Worm (Caenorhabditis elegans): ENCODE results near the gene C36B7.2.

DNA sequence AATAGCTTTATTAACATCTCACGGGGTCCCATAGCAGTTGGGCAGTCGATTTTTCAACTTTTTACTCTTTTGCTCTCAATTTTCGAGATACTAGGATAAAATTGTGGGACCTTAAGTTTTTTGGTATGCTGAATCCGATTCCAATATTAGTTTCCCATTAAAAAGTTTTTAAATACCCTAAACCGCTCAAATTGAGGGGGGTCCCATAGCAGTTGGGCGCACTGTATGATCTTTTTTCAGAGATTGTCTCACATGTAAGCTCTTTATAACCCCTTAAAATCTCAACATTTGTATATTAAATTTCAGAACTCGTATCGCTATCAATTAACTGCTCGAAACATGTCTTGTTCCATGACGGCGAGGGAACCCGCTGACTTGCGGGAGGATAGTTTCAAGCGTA, at the start of gene C36B7.2:
- TF ChIP-seq lsy-2 (tag; optimal IDR thresholded peaks at IDR 0.05), result no peak
- no peak for TF ChIP-seq mls-2 (tag; optimal IDR thresholded peaks at IDR 0.05)
- TF ChIP-seq ham-2 (GFP tag; optimal IDR thresholded peaks at IDR 0.05), result no peak
- no peak for TF ChIP-seq flh-1 (GFP tag; optimal IDR thresholded peaks at IDR 0.05)
- no peak for TF ChIP-seq lin-13 (tag; optimal IDR thresholded peaks at IDR 0.05)
